Fruit fly (Drosophila melanogaster): Measurements from ENCODE around the gene CG15537.

DNA sequence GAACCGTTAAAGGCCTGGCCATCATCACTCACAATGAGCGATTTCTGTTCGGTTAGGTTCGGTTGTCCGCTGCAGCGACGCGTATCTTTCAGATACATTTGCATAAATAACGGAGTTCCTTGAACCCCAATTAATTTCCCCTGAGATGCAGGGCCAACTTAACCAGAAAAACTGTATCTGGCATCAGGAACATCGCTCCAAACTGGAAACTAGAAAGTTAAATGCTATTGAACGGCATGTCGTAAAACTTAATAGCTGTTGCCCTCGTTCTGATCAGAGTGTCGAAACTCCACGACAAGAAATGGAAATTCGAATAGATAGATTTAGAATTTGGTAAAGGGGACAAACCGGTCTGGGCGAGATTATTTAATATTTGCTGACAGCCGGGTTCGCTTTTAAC, 28.9 kb upstream of the CG15537 start:
- no peak for TF ChIP-seq CG12768 (GFP tag; optimal IDR thresholded peaks at IDR 0.05)
- TF ChIP-seq CG7101 (tag; optimal IDR thresholded peaks at IDR 0.05): no peak
- no peak for TF ChIP-seq Mnt (GFP tag; optimal IDR thresholded peaks at IDR 0.05)
- TF ChIP-seq CG11617 (GFP tag; optimal IDR thresholded peaks at IDR 0.05): no peak
- no peak for TF ChIP-seq CG1620 (GFP tag; optimal IDR thresholded peaks at IDR 0.05)
- no peak for TF ChIP-seq kay (GFP tag; ENCODE audit: borderline replicate concordance)
- no peak for TF ChIP-seq cic (GFP tag; optimal IDR thresholded peaks at IDR 0.05)
- TF ChIP-seq ovo (GFP tag; optimal IDR thresholded peaks at IDR 0.05): no peak
- TF ChIP-seq CG5204 (GFP tag; optimal IDR thresholded peaks at IDR 0.05): no peak
- no peak for TF ChIP-seq CG14711 (tag; optimal IDR thresholded peaks at IDR 0.05)
- no peak for TF ChIP-seq pad (GFP tag; optimal IDR thresholded peaks at IDR 0.05)
- TF ChIP-seq bab1 (GFP tag; optimal IDR thresholded peaks at IDR 0.05): no peak
- TF ChIP-seq Crg-1 (GFP tag; optimal IDR thresholded peaks at IDR 0.05): no peak
- no peak for TF ChIP-seq CG33017 (tag; optimal IDR thresholded peaks at IDR 0.05)

Data from whole organism, adult.